Worm (Caenorhabditis elegans) whole organism, early embryonic: ENCODE results near the gene srh-1.

Experiments used
- F13C5.2 ChIP-seq: sonication (generic microtip); optimal IDR thresholded peaks from 2 replicates; lab custom pipeline; 2017; ENCODE audit warnings: mild to moderate bottlenecking, missing genetic modification characterization, inconsistent platforms, missing compliant biosample characterization
- aly-1 ChIP-seq: sonication (generic microtip); optimal IDR thresholded peaks from 2 replicates; lab custom pipeline; 2016; ENCODE audit warnings: missing genetic modification characterization, missing compliant biosample characterization
- ama-1 ChIP-seq: fragments of 150-350 bp; optimal IDR thresholded peaks from 2 replicates; lab custom pipeline; 2014
- ceh-36 ChIP-seq: sonication (generic microtip); optimal IDR thresholded peaks from 2 replicates; lab custom pipeline; 2016; ENCODE audit warnings: missing genetic modification characterization, inconsistent platforms, missing compliant biosample characterization
- ets-7 ChIP-seq: sonication (generic microtip); optimal IDR thresholded peaks from 2 replicates; lab custom pipeline; 2016; ENCODE audit warnings: missing genotype, missing genetic modification characterization, missing compliant biosample characterization
- flt-1 ChIP-seq: fragments of 200-800 bp; sonication (Bioruptor generic); IDR thresholded peaks from 2 replicates; pipeline ENCODE4 v1.3.6; 2022; ENCODE audit warnings: missing genetic modification characterization, missing compliant biosample characterization
- hmbx-1 ChIP-seq: sonication (generic microtip); optimal IDR thresholded peaks from 2 replicates; lab custom pipeline; 2016; ENCODE audit warnings: mild to moderate bottlenecking, missing genetic modification characterization, missing compliant biosample characterization
- sea-1 ChIP-seq: fragments of 200-800 bp; sonication (Bioruptor generic); conservative IDR thresholded peaks from 2 replicates; pipeline ENCODE4 v1.3.6; 2022; ENCODE audit warnings: missing genetic modification characterization, missing compliant biosample characterization
- tbx-37 ChIP-seq: fragments of 200-800 bp; sonication (Bioruptor generic); conservative IDR thresholded peaks from 2 replicates; pipeline ENCODE4 v1.3.6; 2022; ENCODE audit warnings: missing genetic modification reagents, missing genetic modification characterization, missing compliant biosample characterization

DNA sequence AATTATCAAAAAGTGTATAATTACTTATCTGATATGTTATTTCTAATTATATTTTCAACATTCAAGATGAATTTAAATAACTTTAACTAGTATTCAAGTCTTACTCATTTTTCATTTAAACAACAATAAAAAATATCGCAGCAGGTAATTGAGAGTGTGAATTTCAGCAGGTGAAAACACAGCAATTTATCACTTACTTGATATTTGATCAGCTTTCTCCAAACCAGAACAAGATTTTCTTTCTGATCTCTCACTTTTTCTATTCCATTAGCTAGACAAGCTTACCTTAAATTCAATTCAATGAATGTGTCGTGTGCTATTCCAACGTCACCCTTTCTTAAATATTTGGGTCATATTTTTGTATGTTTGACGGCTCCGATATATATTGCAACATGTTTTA, at the start of gene srh-1:
- TF ChIP-seq ceh-36 (tag; lab: Kevin White, UChicago) (no peak), tbx-37 (GFP tag; lab: Robert Waterston, UW) (no peak), ama-1 (lab: Kevin White, UChicago) (no peak), F13C5.2 (tag; lab: Kevin White, UChicago) (no peak), flt-1 (no peak), sea-1 (no peak), ets-7 (no peak), aly-1 (no peak), hmbx-1 (tag; lab: Kevin White, UChicago) (no peak)
